Worm (Caenorhabditis elegans): ENCODE results near the gene ubl-1.

ubl-1 gene

ce11 chrIII:3105212-3105611, 37.1 kb downstream of the ubl-1 start:
- TF ChIP-seq unc-62 (GFP tag; optimal IDR thresholded peaks at IDR 0.05): no peak

- no peak for TF ChIP-seq unc-62 (GFP tag; optimal IDR thresholded peaks at IDR 0.05)
Observed at ce11 chrIII:3106301-3106700, 38.2 kb downstream of the ubl-1 start.

ce11 chrIII:3107530-3107929, 39.4 kb downstream of the ubl-1 start:
- no peak for TF ChIP-seq unc-62 (GFP tag; optimal IDR thresholded peaks at IDR 0.05)

- TF ChIP-seq unc-62 (GFP tag; optimal IDR thresholded peaks at IDR 0.05): no peak
Observed at ce11 chrIII:3108804-3109203, 40.7 kb downstream of the ubl-1 start.

DNA sequence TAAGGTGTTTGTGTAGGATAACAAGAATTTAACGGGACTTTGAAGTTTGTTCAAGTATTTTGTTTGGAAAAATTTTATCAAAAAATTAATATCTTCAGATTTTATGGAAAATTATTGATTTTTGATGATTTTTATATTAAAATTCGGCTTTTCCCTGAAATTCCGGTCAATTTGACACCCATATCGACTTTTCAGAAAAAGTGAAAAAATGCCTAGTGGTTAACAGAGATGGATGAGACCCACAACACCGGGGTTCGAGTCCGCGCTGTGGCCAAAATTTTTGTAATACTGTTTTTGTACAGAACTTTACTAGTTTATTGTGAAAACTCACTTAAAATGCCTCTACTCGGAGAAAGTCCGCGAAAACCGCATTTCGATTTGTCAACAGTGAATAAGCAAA, 41.5 kb downstream of the ubl-1 start:
- no peak for TF ChIP-seq unc-62 (GFP tag; optimal IDR thresholded peaks at IDR 0.05)

ce11 chrIII:3110614-3111013, 42.5 kb downstream of the ubl-1 start:
- TF ChIP-seq unc-62 (GFP tag; optimal IDR thresholded peaks at IDR 0.05): no peak

ce11 chrIII:3111534-3111933, 43.4 kb downstream of the ubl-1 start:
- no peak for TF ChIP-seq unc-62 (GFP tag; optimal IDR thresholded peaks at IDR 0.05)

- TF ChIP-seq unc-62 (GFP tag; optimal IDR thresholded peaks at IDR 0.05): no peak
Observed at ce11 chrIII:3112001-3112400, 43.9 kb downstream of the ubl-1 start.

DNA sequence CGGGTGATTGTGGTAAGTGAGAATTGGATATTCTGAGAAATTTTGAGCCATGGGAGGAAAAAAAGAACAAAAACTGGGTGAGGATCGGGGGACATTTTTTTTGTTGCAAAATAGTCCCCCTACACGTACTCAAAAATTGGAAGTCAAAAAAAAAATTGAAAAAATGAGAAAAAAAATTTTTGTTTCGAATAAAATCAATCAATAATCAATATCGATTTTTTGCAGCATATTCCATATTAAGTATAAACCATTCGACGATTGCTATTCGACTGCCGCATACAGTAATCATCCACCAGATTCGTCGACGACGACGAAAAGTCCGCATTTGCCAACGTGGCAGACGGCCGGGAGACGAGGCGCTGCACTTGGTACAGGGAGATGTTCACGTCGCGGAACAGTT, 44.5 kb downstream of the ubl-1 start:
- TF ChIP-seq unc-62 (GFP tag; optimal IDR thresholded peaks at IDR 0.05): no peak

DNA sequence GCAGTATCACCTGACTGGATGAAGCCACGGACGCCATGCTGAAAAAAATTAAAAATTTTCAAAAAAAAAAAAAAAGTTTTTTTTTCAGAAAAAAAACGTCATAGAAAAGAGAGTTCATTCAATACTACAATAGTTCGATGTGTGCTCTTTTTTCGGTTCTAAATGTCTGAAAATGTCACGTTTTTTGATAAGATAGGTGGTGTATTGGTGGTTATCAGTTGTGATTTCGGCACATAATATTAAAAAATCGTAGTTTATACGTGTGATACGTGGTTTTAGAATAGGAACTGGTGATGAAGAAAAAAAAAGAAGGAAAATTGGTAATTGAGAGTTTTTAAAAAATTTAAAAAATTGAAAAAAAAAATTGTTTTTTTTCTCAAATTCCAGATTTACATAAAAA, 48.9 kb downstream of the ubl-1 start:
- TF ChIP-seq unc-62 (GFP tag; optimal IDR thresholded peaks at IDR 0.05): no peak
